Worm (Caenorhabditis elegans) whole organism, mixed stage, embryonic: ENCODE measurements around the gene smex-1.

ENCODE experiments used
- bed-3 ChIP-seq: fragments of 200-800 bp; sonication (Bioruptor generic); optimal IDR thresholded peaks from 3 replicates; lab custom pipeline; 2018; ENCODE audit warnings: mild to moderate bottlenecking, missing genetic modification characterization, moderate library complexity, missing compliant biosample characterization
- ceh-43 ChIP-seq: fragments of 200-800 bp; sonication (Bioruptor generic); optimal IDR thresholded peaks from 2 replicates; lab custom pipeline; 2018; ENCODE audit warnings: mild to moderate bottlenecking, missing genetic modification characterization, moderate library complexity, missing compliant biosample characterization
- ceh-83 ChIP-seq: fragments of 200-800 bp; sonication (Bioruptor generic); optimal IDR thresholded peaks from 2 replicates; lab custom pipeline; 2018; ENCODE audit warnings: mild to moderate bottlenecking, missing genetic modification characterization, missing compliant biosample characterization
- cnd-1 ChIP-seq: fragments of 200-800 bp; sonication (Bioruptor generic); optimal IDR thresholded peaks from 2 replicates; lab custom pipeline; 2018; ENCODE audit warnings: mild to moderate bottlenecking, missing genetic modification characterization, missing compliant biosample characterization
- drap-1 ChIP-seq: fragments of 200-800 bp; sonication (Bioruptor generic); optimal IDR thresholded peaks from 3 replicates; lab custom pipeline; 2018; ENCODE audit warnings: mild to moderate bottlenecking, missing genetic modification characterization, missing compliant biosample characterization
- elt-1 ChIP-seq: sonication (generic microtip); optimal IDR thresholded peaks from 2 replicates; lab custom pipeline; 2017; ENCODE audit warnings: missing genetic modification characterization, mild to moderate bottlenecking, missing compliant biosample characterization, antibody characterized with exemption, moderate library complexity, borderline replicate concordance; ENCODE audit not compliant: insufficient read depth
- elt-3 ChIP-seq: fragments of 150-350 bp; optimal IDR thresholded peaks from 2 replicates; lab custom pipeline; 2014; ENCODE audit warnings: missing biosample characterization, missing genetic modification characterization
- flh-1 ChIP-seq: fragments of 200-800 bp; sonication (Bioruptor generic); optimal IDR thresholded peaks from 2 replicates; lab custom pipeline; 2018; ENCODE audit warnings: mild to moderate bottlenecking, missing genetic modification characterization, moderate library complexity, missing compliant biosample characterization
- ham-2 ChIP-seq: fragments of 200-800 bp; sonication (Bioruptor generic); optimal IDR thresholded peaks from 2 replicates; lab custom pipeline; 2018; ENCODE audit warnings: mild to moderate bottlenecking, missing genetic modification characterization, missing compliant biosample characterization
- hlh-1 ChIP-seq: fragments of 150-350 bp; optimal IDR thresholded peaks from 2 replicates; lab custom pipeline; 2014; ENCODE audit warnings: missing biosample characterization, missing genetic modification reagents, missing genetic modification characterization
- lin-13 ChIP-seq: fragments of 150-350 bp; optimal IDR thresholded peaks from 2 replicates; lab custom pipeline; 2014; ENCODE audit warnings: missing biosample characterization, missing genetic modification characterization
- lin-32 ChIP-seq: fragments of 200-800 bp; sonication (Bioruptor generic); optimal IDR thresholded peaks from 2 replicates; lab custom pipeline; 2018; ENCODE audit warnings: mild to moderate bottlenecking, missing genetic modification characterization, missing compliant biosample characterization
- lsy-2 ChIP-seq: fragments of 150-350 bp; optimal IDR thresholded peaks from 2 replicates; lab custom pipeline; 2014; ENCODE audit warnings: missing biosample characterization, missing genetic modification characterization
- mep-1 ChIP-seq: fragments of 150-350 bp; optimal IDR thresholded peaks from 2 replicates; lab custom pipeline; 2017; ENCODE audit warnings: missing biosample characterization, missing genetic modification reagents, missing genetic modification characterization, inconsistent platforms
- mls-2 ChIP-seq: sonication (generic microtip); optimal IDR thresholded peaks from 2 replicates; lab custom pipeline; 2016; ENCODE audit warnings: mild to moderate bottlenecking, missing genetic modification characterization, moderate library complexity, missing compliant biosample characterization
- nhr-12 ChIP-seq: fragments of 150-350 bp; optimal IDR thresholded peaks from 2 replicates; lab custom pipeline; 2014; ENCODE audit warnings: missing biosample characterization, missing genetic modification characterization
- nhr-2 ChIP-seq: fragments of 150-350 bp; optimal IDR thresholded peaks from 2 replicates; lab custom pipeline; 2014; ENCODE audit warnings: missing biosample characterization, missing genetic modification characterization
- nhr-237 ChIP-seq: fragments of 150-350 bp; optimal IDR thresholded peaks from 2 replicates; lab custom pipeline; 2014; ENCODE audit warnings: missing biosample characterization, missing genetic modification characterization
- nhr-28 ChIP-seq: fragments of 150-350 bp; optimal IDR thresholded peaks from 2 replicates; lab custom pipeline; 2014; ENCODE audit warnings: missing biosample characterization, missing genetic modification characterization
- snpc-4 ChIP-seq: fragments of 150-350 bp; optimal IDR thresholded peaks from 2 replicates; lab custom pipeline; 2014; ENCODE audit warnings: missing biosample characterization, missing genetic modification characterization
- sptf-1 ChIP-seq: sonication (generic microtip); optimal IDR thresholded peaks from 2 replicates; lab custom pipeline; 2017; ENCODE audit warnings: mild to moderate bottlenecking, missing genetic modification characterization, moderate library complexity, missing compliant biosample characterization
- tbx-8 ChIP-seq: fragments of 200-800 bp; sonication (Bioruptor generic); optimal IDR thresholded peaks from 2 replicates; lab custom pipeline; 2018; ENCODE audit warnings: mild to moderate bottlenecking, missing genetic modification characterization, moderate library complexity, missing compliant biosample characterization
- unc-120 ChIP-seq: sonication (generic microtip); optimal IDR thresholded peaks from 2 replicates; lab custom pipeline; 2017; ENCODE audit warnings: missing genetic modification characterization, missing compliant biosample characterization; ENCODE audit not compliant: poor library complexity, severe bottlenecking
- unc-39 ChIP-seq: fragments of 150-350 bp; optimal IDR thresholded peaks from 2 replicates; lab custom pipeline; 2014; ENCODE audit warnings: missing biosample characterization, missing genetic modification characterization
- unc-62 ChIP-seq: fragments of 150-350 bp; optimal IDR thresholded peaks from 2 replicates; lab custom pipeline; 2014; ENCODE audit warnings: missing biosample characterization, missing genetic modification reagents, missing genetic modification characterization
- zip-8 ChIP-seq: fragments of 150-350 bp; optimal IDR thresholded peaks from 2 replicates; lab custom pipeline; 2014; ENCODE audit warnings: missing biosample characterization, missing genetic modification characterization
- ztf-11 ChIP-seq: fragments of 150-350 bp; optimal IDR thresholded peaks from 2 replicates; lab custom pipeline; 2014; ENCODE audit warnings: missing biosample characterization, missing genetic modification characterization

Gene smex-1

DNA sequence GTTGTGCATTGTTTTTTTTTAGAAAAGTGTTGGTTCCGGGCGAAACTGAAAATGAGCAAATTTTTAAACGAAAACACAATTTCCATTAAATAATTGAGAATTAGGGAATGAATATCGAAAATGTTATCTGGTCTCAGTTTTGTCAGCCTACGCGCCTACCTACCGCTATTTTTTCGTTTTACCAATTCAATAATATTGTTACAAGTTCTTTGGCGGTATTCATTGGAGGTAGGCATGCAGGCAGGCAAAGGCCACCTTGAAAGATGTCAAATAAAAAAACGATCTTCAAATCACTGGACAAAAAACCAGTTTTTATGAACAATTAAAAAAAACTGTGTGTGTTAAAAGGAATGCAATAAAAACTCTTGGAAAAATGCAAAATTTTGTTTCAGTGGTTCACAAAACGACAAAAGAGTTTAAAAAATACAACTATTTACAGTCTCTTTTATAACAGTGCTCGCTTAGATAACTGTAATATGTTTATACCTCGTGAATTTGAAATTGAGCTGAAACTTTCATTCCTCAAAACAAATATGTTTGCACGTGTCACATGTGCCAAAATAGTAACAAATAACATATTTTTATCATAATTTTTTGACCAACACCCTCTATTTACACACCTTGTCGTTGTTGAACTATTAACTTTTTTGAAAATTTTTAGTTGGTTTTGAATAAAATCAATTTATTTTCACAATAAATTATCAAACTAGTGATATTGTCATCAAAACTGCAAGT is 8.9 kb upstream of the smex-1 start, which contains the start of gene W02D7.11:
TSS of gene W02D7.11 (minus strand) at position 51 of the 735 bp plus-strand sequence.
- TF ChIP-seq sptf-1 (tag; lab: Kevin White, UChicago) (no peak), zip-8 (tag; lab: Kevin White, UChicago) (no peak), cnd-1 (tag; lab: Kevin White, UChicago) (no peak), drap-1 (GFP tag; lab: Kevin White, UChicago) (no peak), ztf-11 (tag; lab: Kevin White, UChicago) (no peak), unc-120 (tag; lab: Kevin White, UChicago) (no peak), tbx-8 (no peak), mls-2 (no peak)

DNA sequence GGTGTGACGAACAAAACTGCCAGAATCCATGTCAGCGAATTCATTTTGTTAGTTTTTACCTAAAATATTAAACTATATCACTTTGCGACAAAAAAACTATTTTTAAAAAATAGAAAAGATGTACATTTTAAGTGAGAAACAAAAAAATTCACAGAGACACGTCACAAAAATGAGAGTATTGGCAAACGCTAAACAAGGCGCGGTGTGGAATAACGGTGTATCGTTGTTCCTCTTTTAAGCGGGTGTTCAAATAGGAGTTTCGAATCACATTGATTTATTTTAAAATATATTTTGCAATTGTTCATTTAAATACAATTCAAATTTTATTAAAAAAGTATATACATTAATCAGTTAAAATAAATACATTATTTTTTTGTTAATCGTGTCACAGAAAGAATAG is 6.8 kb upstream of the smex-1 start, which contains the start of gene sel-9:
TSS of gene sel-9 (minus strand) at position 59 of the 400 bp plus-strand sequence.
- peak; percentile 15 for TF ChIP-seq lsy-2 (tag; lab: Kevin White, UChicago)
- no peak for TF ChIP-seq nhr-2
- peak; percentile 39 for TF ChIP-seq mep-1
- TF ChIP-seq nhr-237, result peak; percentile 35
- no peak for TF ChIP-seq elt-1
- TF ChIP-seq unc-120 (tag; lab: Kevin White, UChicago), result peak; percentile 5

DNA sequence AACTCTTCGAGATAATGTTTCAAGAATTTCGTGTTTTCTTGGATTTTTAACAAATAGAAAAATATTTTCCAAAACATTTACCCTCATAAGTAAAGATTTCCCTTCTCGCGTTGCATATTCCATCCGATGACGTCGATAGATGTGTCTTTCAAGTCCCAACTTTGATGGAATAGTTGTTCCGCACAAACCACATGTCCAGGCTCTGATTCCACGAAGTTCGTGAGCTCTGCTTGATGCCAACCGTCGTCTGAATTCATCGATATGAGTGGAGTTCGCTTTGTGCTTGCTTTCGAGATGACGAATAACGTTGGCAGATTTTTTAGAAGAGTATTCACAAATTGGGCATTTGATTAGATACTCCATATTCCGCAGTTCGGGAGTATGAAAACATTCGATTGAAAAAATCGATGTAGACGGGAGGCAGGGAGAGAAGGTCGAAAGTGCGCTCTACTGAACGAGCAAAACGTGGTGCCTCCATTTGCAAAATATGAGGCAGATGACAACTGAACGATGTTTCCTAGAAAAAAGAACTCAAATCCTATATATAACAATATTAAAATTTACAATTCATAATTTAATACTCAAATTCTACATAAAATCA is 5.3 kb upstream of the smex-1 start, which contains the start of gene W02D7.6:
TSS of gene W02D7.6 (minus strand) at position 573 of the 601 bp plus-strand sequence.
- TF ChIP-seq hlh-1 (tag; lab: Kevin White, UChicago), result no peak
- TF ChIP-seq nhr-12 (tag; lab: Kevin White, UChicago), result no peak
- no peak for TF ChIP-seq ham-2 (GFP tag; lab: Kevin White, UChicago)
- TF ChIP-seq ceh-83 (GFP tag; lab: Kevin White, UChicago), result no peak
- TF ChIP-seq mep-1, result peak; percentile 9

DNA sequence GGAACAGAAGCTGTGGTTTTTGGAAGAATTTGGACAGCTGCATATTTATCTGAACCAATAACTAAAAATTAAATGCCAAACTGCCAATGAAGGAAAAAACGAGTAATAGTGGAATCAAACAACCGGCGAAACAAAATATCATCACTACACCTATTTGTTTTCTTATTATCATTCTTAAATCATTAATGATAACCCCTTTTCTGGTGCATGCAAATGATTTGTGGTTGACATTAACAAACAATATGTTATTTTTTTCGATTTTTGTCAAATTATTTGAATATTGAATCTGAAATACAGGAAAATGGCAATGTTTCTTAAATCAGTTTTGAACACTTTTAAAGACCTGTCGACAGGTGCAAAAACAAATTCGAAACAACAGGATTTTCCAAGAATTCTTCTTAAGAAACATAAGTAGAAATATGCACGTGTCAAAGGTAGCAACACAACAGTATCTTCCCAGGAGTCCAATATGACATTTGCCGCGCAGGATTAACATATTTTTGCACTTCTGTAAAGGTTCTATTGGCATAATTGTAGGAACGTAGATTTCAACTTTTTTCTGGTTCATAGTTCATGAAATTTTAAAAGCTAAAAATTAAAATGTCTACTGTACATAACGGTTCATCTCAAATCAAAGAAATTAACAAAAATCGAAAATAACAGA is 3.6 kb upstream of the smex-1 start, which contains the start of gene W02D7.5:
TSS of gene W02D7.5 (minus strand) at position 51 of the 664 bp plus-strand sequence.
- TF ChIP-seq elt-1 (no peak), ham-2 (GFP tag; lab: Kevin White, UChicago) (no peak)
- TF ChIP-seq, all 35 proteins: peak for 0

DNA sequence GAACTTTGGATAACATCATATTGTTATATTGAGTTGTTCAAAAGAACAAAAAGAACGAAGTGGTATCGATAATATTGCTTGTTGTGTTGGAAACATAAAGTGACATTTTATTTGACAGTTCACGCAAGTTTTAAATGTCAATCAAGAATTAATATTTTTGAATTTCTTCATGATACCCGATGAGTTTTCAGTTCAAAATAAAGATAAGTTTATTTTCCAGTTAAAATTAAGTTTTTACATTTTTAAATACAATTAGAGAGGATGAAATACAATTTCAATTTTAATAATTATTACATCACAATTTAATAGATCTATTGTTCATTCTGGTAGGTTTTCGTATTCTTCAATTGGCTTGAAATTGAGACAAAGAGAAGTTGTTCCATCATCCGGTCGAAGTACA is 1.7 kb upstream of the smex-1 start, which contains the start of gene W02D7.4:
TSS of gene W02D7.4 (minus strand) at position 101 of the 400 bp plus-strand sequence.
- TF ChIP-seq flh-1 (GFP tag; lab: Kevin White, UChicago), result no peak
- TF ChIP-seq cnd-1 (tag; lab: Kevin White, UChicago), result no peak
- no peak for TF ChIP-seq unc-120 (tag; lab: Kevin White, UChicago)
- TF ChIP-seq hlh-1 (tag; lab: Kevin White, UChicago), result no peak
- TF ChIP-seq ceh-43, result no peak
- no peak for TF ChIP-seq bed-3 (GFP tag; lab: Kevin White, UChicago)
- TF ChIP-seq sptf-1 (tag; lab: Kevin White, UChicago), result no peak
- no peak for TF ChIP-seq drap-1 (GFP tag; lab: Kevin White, UChicago)
- TF ChIP-seq snpc-4 (tag; lab: Kevin White, UChicago), result no peak

DNA sequence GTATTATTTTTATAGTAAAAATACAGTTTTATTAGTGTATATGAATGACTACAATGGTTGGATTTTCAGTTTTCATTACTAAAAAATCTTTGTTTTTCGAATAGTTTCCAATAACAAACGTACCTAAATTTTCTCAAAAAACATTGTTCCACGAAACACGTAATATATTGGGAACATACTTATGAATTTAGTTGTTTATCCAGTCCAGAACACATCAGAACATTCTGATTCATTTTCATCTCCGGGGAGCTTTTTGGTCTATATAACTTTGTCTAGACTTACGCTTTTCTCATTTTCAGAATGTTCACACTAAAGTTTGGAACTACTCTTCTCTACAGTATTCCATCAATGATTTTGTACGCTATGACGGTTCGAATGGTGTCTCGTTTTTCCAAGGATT is 4.0 kb downstream of the smex-1 start, which contains the start of gene srg-33:
TSS of gene srg-33 (plus strand) at position 301 of the 400 bp plus-strand sequence.
- TF ChIP-seq bed-3 (GFP tag; lab: Kevin White, UChicago) (no peak), elt-3 (no peak), mls-2 (no peak), nhr-237 (no peak), lin-13 (no peak), unc-39 (no peak), unc-62 (GFP tag; lab: Kevin White, UChicago) (no peak), zip-8 (tag; lab: Kevin White, UChicago) (no peak), tbx-8 (no peak), nhr-28 (no peak), lin-32 (GFP tag; lab: Kevin White, UChicago) (no peak), hlh-1 (tag; lab: Kevin White, UChicago) (no peak)
